Worm (Caenorhabditis elegans): ENCODE data around the gene dpy-6.

ce11 chrX:8421594-8421993 is 33.8 kb downstream of the dpy-6 start:
- TF ChIP-seq nhr-48 (tag; optimal IDR thresholded peaks at IDR 0.05), result no peak
- no peak for TF ChIP-seq gei-8 (GFP tag; optimal IDR thresholded peaks at IDR 0.05)
- TF ChIP-seq nhr-77 (tag; optimal IDR thresholded peaks at IDR 0.05), result no peak
- TF ChIP-seq zag-1 (tag; optimal IDR thresholded peaks at IDR 0.05), result no peak
- no peak for TF ChIP-seq nhr-237 (tag; optimal IDR thresholded peaks at IDR 0.05)
- TF ChIP-seq ZK337.2 (GFP tag; IDR thresholded peaks at IDR 0.05), result no peak
- TF ChIP-seq lin-15B (tag; optimal IDR thresholded peaks at IDR 0.05), result no peak
- TF ChIP-seq jun-1 (tag; optimal IDR thresholded peaks at IDR 0.05), result no peak
- TF ChIP-seq nhr-28 (tag; optimal IDR thresholded peaks at IDR 0.05), result no peak

Measured in whole organism, L4 larva.